Fruit fly (Drosophila melanogaster) whole organism, embryonic: ENCODE data around the gene blp.

Experiments
- Asciz ChIP-seq: fragments of 200-800 bp; sonication (Bioruptor generic); optimal IDR thresholded peaks from 2 replicates; lab custom pipeline; 2017; ENCODE audit warnings: missing biosample characterization, mild to moderate bottlenecking, missing genetic modification characterization, missing genetic modification reagents
- CG10366 ChIP-seq: fragments of 200-800 bp; sonication (Bioruptor generic); IDR thresholded peaks from 2 replicates; pipeline ENCODE4 v1.3.6; 2022; ENCODE audit warnings: missing biosample characterization, missing genetic modification characterization
- CG10959 ChIP-seq: fragments of 200-800 bp; sonication (Bioruptor generic); IDR thresholded peaks from 2 replicates; pipeline ENCODE4 v1.3.6; 2022; ENCODE audit warnings: missing biosample characterization, missing genetic modification characterization
- CG11085 ChIP-seq: fragments of 200-800 bp; sonication (Bioruptor generic); IDR thresholded peaks from 2 replicates; pipeline ENCODE4 v1.3.6; 2022; ENCODE audit warnings: missing biosample characterization, missing genetic modification characterization
- CG13894 ChIP-seq: fragments of 200-800 bp; sonication (Bioruptor generic); optimal IDR thresholded peaks from 3 replicates; lab custom pipeline; 2018; ENCODE audit warnings: missing biosample characterization, mild to moderate bottlenecking, missing genetic modification characterization, moderate library complexity
- CG15073 ChIP-seq: fragments of 200-800 bp; sonication (Bioruptor generic); optimal IDR thresholded peaks from 2 replicates; lab custom pipeline; 2016; ENCODE audit warnings: missing biosample characterization, missing genetic modification characterization
- CG1603 ChIP-seq: fragments of 200-800 bp; sonication (Bioruptor generic); optimal IDR thresholded peaks from 2 replicates; lab custom pipeline; 2019; ENCODE audit warnings: missing biosample characterization, mild to moderate bottlenecking, missing genetic modification characterization, moderate library complexity
- CG17829 ChIP-seq: fragments of 200-800 bp; optimal IDR thresholded peaks from 2 replicates; lab custom pipeline; 2019; ENCODE audit warnings: missing biosample characterization, mild to moderate bottlenecking, missing genetic modification characterization, moderate library complexity
- CG18476 ChIP-seq: fragments of 200-800 bp; sonication (Bioruptor generic); optimal IDR thresholded peaks from 2 replicates; lab custom pipeline; 2016; ENCODE audit warnings: missing biosample characterization, mild to moderate bottlenecking, missing genetic modification characterization
- CG2712 ChIP-seq: fragments of 200-800 bp; optimal IDR thresholded peaks from 3 replicates; lab custom pipeline; 2019; ENCODE audit warnings: missing biosample characterization, mild to moderate bottlenecking, missing genetic modification characterization, moderate library complexity
- CG2889 ChIP-seq: fragments of 200-800 bp; sonication (Bioruptor generic); IDR thresholded peaks from 3 replicates; pipeline ENCODE4 v1.3.6; 2022; ENCODE audit warnings: missing biosample characterization, missing genetic modification characterization
- CG32532 ChIP-seq: fragments of 200-800 bp; sonication (Bioruptor generic); IDR thresholded peaks from 2 replicates; pipeline ENCODE4 v1.3.6; 2022; ENCODE audit warnings: missing biosample characterization, missing genetic modification characterization
- CG32767 ChIP-seq: fragments of 200-800 bp; sonication (Bioruptor generic); IDR thresholded peaks from 2 replicates; pipeline ENCODE4 v1.3.6; 2022; ENCODE audit warnings: missing biosample characterization, missing genetic modification characterization
- CG42726 ChIP-seq: fragments of 200-800 bp; sonication (Bioruptor generic); IDR thresholded peaks from 2 replicates; pipeline ENCODE4 v1.3.6; 2022; ENCODE audit warnings: missing biosample characterization, missing genetic modification characterization; ENCODE audit not compliant: partially characterized antibody
- CG7556 ChIP-seq: fragments of 200-800 bp; sonication (Bioruptor generic); optimal IDR thresholded peaks from 2 replicates; lab custom pipeline; 2017; ENCODE audit warnings: missing biosample characterization, mild to moderate bottlenecking, missing genetic modification characterization
- CG7987 ChIP-seq: fragments of 200-800 bp; sonication (Bioruptor generic); optimal IDR thresholded peaks from 2 replicates; lab custom pipeline; 2018; ENCODE audit warnings: missing biosample characterization, mild to moderate bottlenecking, missing genetic modification characterization, moderate library complexity
- Dll ChIP-seq: fragments of 200-800 bp; sonication (Bioruptor generic); IDR thresholded peaks from 4 replicates; pipeline ENCODE4 v1.3.6; 2022; ENCODE audit warnings: missing biosample characterization, missing genetic modification characterization; ENCODE audit not compliant: partially characterized antibody
- Doc3 ChIP-seq: fragments of 200-800 bp; sonication (Bioruptor generic); IDR thresholded peaks from 3 replicates; pipeline ENCODE4 v1.3.6; 2022; ENCODE audit warnings: missing biosample characterization, missing genetic modification characterization; ENCODE audit not compliant: partially characterized antibody
- Fer1 ChIP-seq: fragments of 200-800 bp; sonication (Bioruptor generic); optimal IDR thresholded peaks from 2 replicates; lab custom pipeline; 2017; ENCODE audit warnings: missing biosample characterization, mild to moderate bottlenecking, missing genetic modification characterization
- Fer2 ChIP-seq: fragments of 200-800 bp; sonication (Bioruptor generic); optimal IDR thresholded peaks from 2 replicates; lab custom pipeline; 2018; ENCODE audit warnings: missing biosample characterization, mild to moderate bottlenecking, missing genetic modification characterization, moderate library complexity
- HLH54F ChIP-seq: fragments of 200-800 bp; sonication (Bioruptor generic); optimal IDR thresholded peaks from 3 replicates; lab custom pipeline; 2016; ENCODE audit warnings: missing biosample characterization, missing genetic modification characterization
- HLHmδ ChIP-seq: fragments of 200-800 bp; sonication (Bioruptor generic); optimal IDR thresholded peaks from 2 replicates; lab custom pipeline; 2018; ENCODE audit warnings: missing biosample characterization, mild to moderate bottlenecking, missing genetic modification characterization, moderate library complexity
- Hr39 ChIP-seq: fragments of >200 bp; optimal IDR thresholded peaks from 2 replicates; lab custom pipeline; 2017
- MTF-1 ChIP-seq: fragments of 200-800 bp; sonication (Bioruptor generic); optimal IDR thresholded peaks from 2 replicates; lab custom pipeline; 2018; ENCODE audit warnings: missing biosample characterization, mild to moderate bottlenecking, missing genetic modification characterization, borderline replicate concordance
- Neu2 ChIP-seq: fragments of 200-800 bp; sonication (Bioruptor generic); optimal IDR thresholded peaks from 3 replicates; lab custom pipeline; 2016; ENCODE audit warnings: missing biosample characterization, missing genetic modification characterization, borderline replicate concordance
- NfI ChIP-seq: fragments of 200-800 bp; sonication (Bioruptor generic); optimal IDR thresholded peaks from 3 replicates; lab custom pipeline; 2018; ENCODE audit warnings: missing biosample characterization, mild to moderate bottlenecking, missing genetic modification characterization, moderate library complexity
- Optix ChIP-seq: fragments of 200-800 bp; sonication (Bioruptor generic); IDR thresholded peaks from 3 replicates; pipeline ENCODE4 v1.3.6; 2022; ENCODE audit warnings: missing biosample characterization, missing genetic modification characterization
- Scr ChIP-seq: fragments of 200-800 bp; sonication (Bioruptor generic); IDR thresholded peaks from 2 replicates; pipeline ENCODE4 v1.3.6; 2022; ENCODE audit warnings: missing biosample characterization, missing genetic modification characterization; ENCODE audit not compliant: partially characterized antibody
- Sox100B ChIP-seq: fragments of 200-800 bp; sonication (Bioruptor generic); optimal IDR thresholded peaks from 3 replicates; lab custom pipeline; 2018; ENCODE audit warnings: missing biosample characterization, mild to moderate bottlenecking, missing genetic modification characterization
- Tbp ChIP-seq: fragments of >200 bp; optimal IDR thresholded peaks from 2 replicates; lab custom pipeline; 2018; ENCODE audit warnings: missing biosample characterization, missing genetic modification characterization
- ac ChIP-seq: fragments of 200-800 bp; sonication (Bioruptor generic); optimal IDR thresholded peaks from 3 replicates; lab custom pipeline; 2017; ENCODE audit warnings: missing biosample characterization, mild to moderate bottlenecking, missing genetic modification characterization
- btn ChIP-seq: fragments of 200-800 bp; sonication (Bioruptor generic); optimal IDR thresholded peaks from 2 replicates; lab custom pipeline; 2016; ENCODE audit warnings: missing biosample characterization, missing genetic modification characterization
- cato ChIP-seq: fragments of 200-800 bp; sonication (Bioruptor generic); optimal IDR thresholded peaks from 2 replicates; lab custom pipeline; 2016; ENCODE audit warnings: missing biosample characterization, missing genetic modification characterization, borderline replicate concordance
- cg ChIP-seq: fragments of 200-800 bp; sonication (Bioruptor generic); optimal IDR thresholded peaks from 3 replicates; lab custom pipeline; 2019; ENCODE audit warnings: missing biosample characterization, mild to moderate bottlenecking, missing genetic modification characterization, moderate library complexity
- chm ChIP-seq: fragments of 200-800 bp; sonication (Bioruptor generic); IDR thresholded peaks from 2 replicates; pipeline ENCODE4 v1.3.6; 2022; ENCODE audit warnings: missing biosample characterization, missing genetic modification characterization
- emc ChIP-seq: fragments of 200-800 bp; sonication (Bioruptor generic); optimal IDR thresholded peaks from 2 replicates; lab custom pipeline; 2016; ENCODE audit warnings: missing biosample characterization, missing genetic modification characterization
- eyg ChIP-seq: fragments of 200-800 bp; sonication (Bioruptor generic); optimal IDR thresholded peaks from 3 replicates; lab custom pipeline; 2016; ENCODE audit warnings: missing biosample characterization, missing genetic modification characterization
- grau ChIP-seq: fragments of 200-800 bp; optimal IDR thresholded peaks from 3 replicates; lab custom pipeline; 2019; ENCODE audit warnings: missing biosample characterization, mild to moderate bottlenecking, missing genetic modification characterization, moderate library complexity
- ham ChIP-seq: fragments of 200-800 bp; sonication (Bioruptor generic); IDR thresholded peaks from 2 replicates; pipeline ENCODE4 v1.3.6; 2022; ENCODE audit warnings: missing biosample characterization, missing genetic modification characterization
- ken ChIP-seq: fragments of 200-800 bp; sonication (Bioruptor generic); IDR thresholded peaks from 3 replicates; pipeline ENCODE4 v1.3.6; 2022; ENCODE audit warnings: missing biosample characterization, missing genetic modification characterization
- lbe ChIP-seq: fragments of 200-800 bp; sonication (Bioruptor generic); optimal IDR thresholded peaks from 2 replicates; lab custom pipeline; 2016; ENCODE audit warnings: missing biosample characterization, mild to moderate bottlenecking, missing genetic modification characterization
- mirr ChIP-seq: fragments of 200-800 bp; sonication (Bioruptor generic); optimal IDR thresholded peaks from 3 replicates; lab custom pipeline; 2018; ENCODE audit warnings: missing biosample characterization, mild to moderate bottlenecking, missing genetic modification characterization
- prd ChIP-seq, 3 experiments: fragments of >200 bp in 2 of 3; fragments of 200-800 bp in 1 of 3; sonication (Bioruptor generic) in 1 of 3; optimal IDR thresholded peaks in 2 of 3; IDR thresholded peaks in 1 of 3; 2 replicates in 2 of 3; 3 replicates in 1 of 3; pipeline versions ENCODE4 v1.3.6 to Lab custom; 2017 to 2022; ENCODE audit warnings: missing biosample characterization in 1 of 3, missing genetic modification characterization in 1 of 3
- rib ChIP-seq: fragments of 200-800 bp; sonication (Bioruptor generic); IDR thresholded peaks from 2 replicates; pipeline ENCODE4 v1.3.6; 2022; ENCODE audit warnings: missing biosample characterization, missing genetic modification characterization
- salm ChIP-seq: fragments of 200-800 bp; sonication (Bioruptor generic); optimal IDR thresholded peaks from 2 replicates; lab custom pipeline; 2018; ENCODE audit warnings: missing biosample characterization, mild to moderate bottlenecking, missing genetic modification characterization
- sd ChIP-seq: fragments of 200-800 bp; sonication (Bioruptor generic); optimal IDR thresholded peaks from 3 replicates; lab custom pipeline; 2018; ENCODE audit warnings: missing biosample characterization, mild to moderate bottlenecking, missing genetic modification characterization, moderate library complexity
- sim ChIP-seq: fragments of 200-800 bp; sonication (Bioruptor generic); IDR thresholded peaks from 2 replicates; pipeline ENCODE4 v1.3.6; 2022; ENCODE audit warnings: missing biosample characterization, missing genetic modification characterization
- slp2 ChIP-seq: fragments of 200-800 bp; sonication (Bioruptor generic); optimal IDR thresholded peaks from 2 replicates; lab custom pipeline; 2016; ENCODE audit warnings: missing biosample characterization, missing genetic modification characterization
- trem ChIP-seq: fragments of 200-800 bp; optimal IDR thresholded peaks from 3 replicates; lab custom pipeline; 2019; ENCODE audit warnings: missing biosample characterization, mild to moderate bottlenecking, missing genetic modification characterization, moderate library complexity
- vvl ChIP-seq: fragments of 200-800 bp; sonication (Bioruptor generic); IDR thresholded peaks from 2 replicates; pipeline ENCODE4 v1.3.6; 2022; ENCODE audit warnings: missing biosample characterization, missing genetic modification characterization

The blp gene

dm6 chr3R:15965169-15965568 lies 31.5 kb downstream of the blp start, which contains the start of the genes CG32856 and Rbf2 (continued):
- TF ChIP-seq CG32767 (GFP tag; lab: Robert Waterston, UW) (0 out of 2 replicates have a peak, but pooled peaks have one; percentile 69), Sox100B (no peak), prd (optimal IDR thresholded peaks at IDR 0.05; lab: Kevin White, UChicago) (no peak), prd (GFP tag; IDR thresholded peaks at IDR 0.05; lab: Robert Waterston, UW) (no peak; the same call in 1 of the 3 replicates), CG7556 (GFP tag; lab: Kevin White, UChicago) (peak; percentile 74), CG18476 (no peak), btn (no peak), Scr (peak; percentile 78), CG7987 (GFP tag; lab: Kevin White, UChicago) (no peak), CG1603 (tag; lab: Kevin White, UChicago) (peak; percentile 87), Doc3 (GFP tag; lab: Robert Waterston, UW) (peak; percentile 48; the same call in 1 of the 3 replicates), HLHmδ (GFP tag; lab: Kevin White, UChicago) (no peak), CG11085 (no peak), ken (GFP tag; lab: Robert Waterston, UW) (no peak; the same call in 1 of the 3 replicates), Optix (no peak), sd (tag; lab: Kevin White, UChicago) (no peak), ac (GFP tag; lab: Kevin White, UChicago) (no peak), CG2712 (tag; lab: Kevin White, UChicago) (peak; percentile 52), eyg (GFP tag; lab: Kevin White, UChicago) (no peak), ham (GFP tag; lab: Robert Waterston, UW) (no peak), mirr (GFP tag; lab: Kevin White, UChicago) (no peak), cato (GFP tag; lab: Kevin White, UChicago) (peak; percentile 38), Dll (GFP tag; lab: Robert Waterston, UW) (peak; percentile 78), CG2889 (peak; percentile 72; the same call in 1 of the 3 replicates), NfI (GFP tag; lab: Kevin White, UChicago) (peak; percentile 84), HLH54F (GFP tag; lab: Kevin White, UChicago) (peak; percentile 85), CG10366 (GFP tag; lab: Robert Waterston, UW) (peak; percentile 80), Tbp (no peak), Asciz (GFP tag; lab: Kevin White, UChicago) (no peak), lbe (no peak), slp2 (GFP tag; lab: Kevin White, UChicago) (peak; percentile 66), CG13894 (peak; percentile 82), trem (peak; percentile 38), Fer1 (peak; percentile 16), Hr39 (lab: Kevin White, UChicago) (no peak), CG15073 (GFP tag; lab: Kevin White, UChicago) (peak; percentile 4), sim (GFP tag; lab: Robert Waterston, UW) (no peak), Neu2 (GFP tag; lab: Kevin White, UChicago) (peak; percentile 21), CG17829 (tag; lab: Kevin White, UChicago) (peak; percentile 58), emc (GFP tag; lab: Kevin White, UChicago) (peak; percentile 16), chm (GFP tag; lab: Robert Waterston, UW) (no peak), CG42726 (peak; percentile 62; the same call in 1 of the 2 replicates), Fer2 (tag; lab: Kevin White, UChicago) (peak; percentile 60), cg (no peak), CG10959 (no peak), grau (peak; percentile 91), rib (no peak), CG32532 (no peak), MTF-1 (GFP tag; lab: Kevin White, UChicago) (no peak), vvl (GFP tag; lab: Robert Waterston, UW) (peak; percentile 87), salm (tag; lab: Kevin White, UChicago) (peak; percentile 75)
